Fruit fly (Drosophila melanogaster): ENCODE measurements around the gene CG14625.

- TF ChIP-seq CTCF (optimal IDR thresholded peaks at IDR 0.05) (no peak), CG8478 (optimal IDR thresholded peaks at IDR 0.05) (no peak)
These were observed 18.5 kb upstream of the CG14625 start for dm6 chrX:1180865-1181264.

Data from S2 (cell line).